Worm (Caenorhabditis elegans): ENCODE data around the gene C18E9.5.

DNA sequence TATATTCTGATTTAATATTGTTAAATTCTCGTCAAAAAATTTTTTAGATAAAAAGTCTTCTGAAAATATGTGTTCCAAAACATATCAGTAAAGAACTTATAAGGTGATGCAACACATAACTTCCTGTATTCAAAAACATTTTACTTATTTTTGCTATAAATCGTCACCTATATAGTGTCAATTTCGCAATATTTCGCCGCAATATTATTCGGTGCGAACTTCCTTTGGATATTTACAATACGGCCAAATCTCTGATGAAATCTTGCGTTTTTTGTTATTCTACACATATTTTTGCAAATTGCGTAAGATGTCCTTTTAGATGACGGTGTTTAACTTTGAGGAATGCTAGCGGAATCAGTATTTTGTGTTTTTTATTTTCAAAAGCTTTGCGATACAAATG lies 48.3 kb upstream of the C18E9.5 start:
- no peak for TF ChIP-seq fkh-10 (GFP tag; optimal IDR thresholded peaks at IDR 0.05)
- no peak for TF ChIP-seq fos-1 (tag; optimal IDR thresholded peaks at IDR 0.05)
- no peak for TF ChIP-seq unc-86 (tag; optimal IDR thresholded peaks at IDR 0.05)
- TF ChIP-seq snpc-4 (tag; optimal IDR thresholded peaks at IDR 0.05), result no peak
- TF ChIP-seq ceh-82 (tag; optimal IDR thresholded peaks at IDR 0.05), result no peak
- no peak for TF ChIP-seq blmp-1 (tag; optimal IDR thresholded peaks at IDR 0.05)
